Fruit fly (Drosophila melanogaster): ENCODE data around the gene CG43844.

CG43844 gene

dm6 chr3R:21856098-21856872 is 33.1 kb upstream of the CG43844 start, which contains the start of gene glec (continued):
- no peak for TF ChIP-seq ase (GFP tag; IDR thresholded peaks at IDR 0.05)
- TF ChIP-seq CG17328 (GFP tag; IDR thresholded peaks at IDR 0.05) = peak; percentile 45; the same call in 1 of the 2 replicates
- TF ChIP-seq CG4820 (GFP tag; optimal IDR thresholded peaks at IDR 0.05) = no peak
- TF ChIP-seq ftz-f1 (GFP tag; optimal IDR thresholded peaks at IDR 0.05) = peak; percentile 76
- TF ChIP-seq CG6272 (GFP tag; IDR thresholded peaks at IDR 0.05) = 0 out of 2 replicates have a peak, but pooled peaks have one; percentile 11
- peak; percentile 28; the same call in 1 of the 2 replicates for TF ChIP-seq CG3847 (GFP tag; IDR thresholded peaks at IDR 0.05)
- no peak for TF ChIP-seq CG4328 (GFP tag; optimal IDR thresholded peaks at IDR 0.05)
- TF ChIP-seq CG8089 (GFP tag; optimal IDR thresholded peaks at IDR 0.05) = peak; percentile 11
- peak; percentile 7 for TF ChIP-seq CG1792 (GFP tag; optimal IDR thresholded peaks at IDR 0.05)
- no peak for TF ChIP-seq CG15011 (GFP tag; optimal IDR thresholded peaks at IDR 0.05)
- 0 out of 2 replicates have a peak, but pooled peaks have one; percentile 28 for TF ChIP-seq wor (GFP tag; IDR thresholded peaks at IDR 0.05)
- TF ChIP-seq CG2120 (GFP tag; optimal IDR thresholded peaks at IDR 0.05) = no peak
- TF ChIP-seq CG6854 (GFP tag; optimal IDR thresholded peaks at IDR 0.05) = peak; percentile 36
- no peak; the same call in 2 of the 3 replicates for TF ChIP-seq knrl (GFP tag; IDR thresholded peaks at IDR 0.05; ENCODE audit: partially characterized antibody)
- peak; percentile 14 for TF ChIP-seq Dad (GFP tag; optimal IDR thresholded peaks at IDR 0.05)
- TF ChIP-seq stc (GFP tag; IDR thresholded peaks at IDR 0.05) = no peak; the same call in none of the 2 replicates
- TF ChIP-seq Dfd (GFP tag; optimal IDR thresholded peaks at IDR 0.05) = no peak
- peak; percentile 34 for TF ChIP-seq CG17385 (GFP tag; optimal IDR thresholded peaks at IDR 0.05)
- TF ChIP-seq CG13775 (GFP tag; optimal IDR thresholded peaks at IDR 0.05) = peak; percentile 53
- no peak for TF ChIP-seq chif (GFP tag; optimal IDR thresholded peaks at IDR 0.05)
- TF ChIP-seq CG7839 (tag; optimal IDR thresholded peaks at IDR 0.05) = peak; percentile 32
- TF ChIP-seq Lpt (GFP tag; optimal IDR thresholded peaks at IDR 0.05) = no peak
- TF ChIP-seq Sry-δ (GFP tag; optimal IDR thresholded peaks at IDR 0.05) = peak; percentile 3
- TF ChIP-seq CG11085 (GFP tag; IDR thresholded peaks at IDR 0.05) = 0 out of 2 replicates have a peak, but pooled peaks have one; percentile 11
- TF ChIP-seq TFAM (GFP tag; optimal IDR thresholded peaks at IDR 0.05) = no peak
- no peak for TF ChIP-seq CG6813 (GFP tag; optimal IDR thresholded peaks at IDR 0.05)
- peak; percentile 8 for TF ChIP-seq pros (GFP tag; optimal IDR thresholded peaks at IDR 0.05)
- peak; percentile 0 for TF ChIP-seq repo (GFP tag; optimal IDR thresholded peaks at IDR 0.05)
- TF ChIP-seq CG1602 (GFP tag; optimal IDR thresholded peaks at IDR 0.05) = peak; percentile 48
- no peak for TF ChIP-seq Usf (GFP tag; optimal IDR thresholded peaks at IDR 0.05)
- TF ChIP-seq CG7928 (GFP tag; optimal IDR thresholded peaks at IDR 0.05) = peak; percentile 63
- TF ChIP-seq Xbp1 (GFP tag; optimal IDR thresholded peaks at IDR 0.05) = peak; percentile 31
- peak; percentile 46; the same call in 1 of the 2 replicates for TF ChIP-seq ttk (GFP tag; IDR thresholded peaks at IDR 0.05)
- TF ChIP-seq ems (GFP tag; optimal IDR thresholded peaks at IDR 0.05) = no peak
- TF ChIP-seq Oaz (GFP tag; IDR thresholded peaks at IDR 0.05) = no peak
- no peak for TF ChIP-seq eyg (GFP tag; optimal IDR thresholded peaks at IDR 0.05)
- TF ChIP-seq Bdp1 (GFP tag; optimal IDR thresholded peaks at IDR 0.05) = no peak
- peak; percentile 61 for TF ChIP-seq Hmr (GFP tag; optimal IDR thresholded peaks at IDR 0.05)
- TF ChIP-seq crol (GFP tag; IDR thresholded peaks at IDR 0.05) = peak; percentile 18; the same call in 1 of the 2 replicates
- peak; percentile 8 for TF ChIP-seq chn (GFP tag; optimal IDR thresholded peaks at IDR 0.05)
- TF ChIP-seq CG10543 (GFP tag; optimal IDR thresholded peaks at IDR 0.05) = peak; percentile 10
- peak; percentile 21 for TF ChIP-seq dmrt99B (tag; optimal IDR thresholded peaks at IDR 0.05)
- TF ChIP-seq Fer2 (tag; optimal IDR thresholded peaks at IDR 0.05) = no peak
- TF ChIP-seq CG6175 (GFP tag; IDR thresholded peaks at IDR 0.05) = peak; percentile 6; the same call in 1 of the 3 replicates
- TF ChIP-seq Drgx (GFP tag; IDR thresholded peaks at IDR 0.05) = peak; percentile 41; the same call in 1 of the 2 replicates
- TF ChIP-seq Blimp-1 (GFP tag; optimal IDR thresholded peaks at IDR 0.05) = peak; percentile 99
- TF ChIP-seq lola (GFP tag; optimal IDR thresholded peaks at IDR 0.05) = peak in 1 of 3 experiments; percentile 48
- TF ChIP-seq CG11560 (tag; IDR thresholded peaks at IDR 0.05) = no peak
- no peak for TF ChIP-seq cato (GFP tag; optimal IDR thresholded peaks at IDR 0.05; ENCODE audit: borderline replicate concordance)

All from whole organism, embryonic.